Fruit fly (Drosophila melanogaster): ENCODE measurements around the gene CG5653.

The CG5653 gene

DNA sequence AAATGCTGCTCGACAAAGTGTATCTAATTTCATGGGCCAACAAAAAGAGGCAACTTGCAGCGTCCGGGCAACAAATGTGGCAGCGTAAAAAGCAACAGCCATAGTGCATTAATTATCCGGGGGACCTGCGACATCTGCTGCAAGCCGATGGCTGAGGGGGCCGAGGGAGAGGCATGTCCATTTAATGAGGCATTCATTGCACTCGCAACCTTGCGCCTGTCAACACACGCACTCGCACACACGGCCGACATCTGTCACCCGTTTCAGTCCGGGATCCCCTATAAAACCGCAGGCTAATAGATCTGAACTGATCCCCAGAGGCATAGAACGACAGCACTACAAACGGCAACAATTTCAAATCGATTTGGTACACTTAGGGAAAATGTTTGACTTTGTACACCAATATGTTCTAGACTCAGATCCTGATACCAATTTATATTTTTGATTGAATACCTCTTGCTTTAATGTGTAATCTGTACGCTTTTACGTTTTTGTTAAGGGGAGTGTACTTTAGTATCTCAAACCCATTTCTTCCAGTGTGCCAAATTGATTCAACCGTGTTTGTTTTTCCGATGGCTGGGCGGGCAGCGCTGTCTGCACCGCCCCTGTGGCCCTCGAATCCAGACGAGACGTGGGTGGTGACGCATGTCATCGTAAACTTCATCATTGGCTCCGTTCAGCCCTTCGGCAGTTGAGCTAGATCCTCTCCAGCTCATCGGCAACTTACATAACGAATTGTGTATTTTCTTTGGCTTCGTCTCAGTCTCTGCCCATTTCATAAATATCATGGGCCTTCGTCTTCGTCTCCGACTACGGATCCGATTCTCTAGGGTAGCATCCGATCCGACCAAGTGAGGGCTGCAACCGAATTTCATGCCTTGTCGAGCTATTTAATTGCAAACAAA is 45.6 kb upstream of the CG5653 start (continued):
- TF ChIP-seq Doc2 (GFP tag; IDR thresholded peaks at IDR 0.05) = peak; percentile 21; the same call in 1 of the 2 replicates
- TF ChIP-seq gt (GFP tag; IDR thresholded peaks at IDR 0.05) = 0 out of 2 replicates have a peak, but pooled peaks have one; percentile 35
- TF ChIP-seq NK7.1 (GFP tag; optimal IDR thresholded peaks at IDR 0.05) = peak; percentile 41
- TF ChIP-seq cas (GFP tag; IDR thresholded peaks at IDR 0.05) = no peak
- no peak for TF ChIP-seq CG3838 (GFP tag; optimal IDR thresholded peaks at IDR 0.05)
- TF ChIP-seq exex (tag; optimal IDR thresholded peaks at IDR 0.05) = no peak
- peak; percentile 13 for TF ChIP-seq CG10274 (GFP tag; optimal IDR thresholded peaks at IDR 0.05)
- TF ChIP-seq nerfin-1 (tag; optimal IDR thresholded peaks at IDR 0.05) = peak; percentile 54
- peak; percentile 59 for TF ChIP-seq Xbp1 (GFP tag; optimal IDR thresholded peaks at IDR 0.05)
- peak; percentile 81 for TF ChIP-seq CG1233 (GFP tag; optimal IDR thresholded peaks at IDR 0.05)
- no peak for TF ChIP-seq Atf6 (GFP tag; IDR thresholded peaks at IDR 0.05)
- peak; percentile 60 for TF ChIP-seq CG14441 (GFP tag; IDR thresholded peaks at IDR 0.05)
- peak; percentile 53 for TF ChIP-seq her (GFP tag; optimal IDR thresholded peaks at IDR 0.05)
- peak; percentile 68 for TF ChIP-seq CG8944 (GFP tag; optimal IDR thresholded peaks at IDR 0.05)
- peak; percentile 82; the same call in 2 of the 3 replicates for TF ChIP-seq CG3726 (GFP tag; IDR thresholded peaks at IDR 0.05)
- no peak for TF ChIP-seq al (GFP tag; IDR thresholded peaks at IDR 0.05)
- peak; percentile 76 for TF ChIP-seq CG16863 (GFP tag; optimal IDR thresholded peaks at IDR 0.05)
- 0 out of 2 replicates have a peak, but pooled peaks have one; percentile 17 for TF ChIP-seq seq (GFP tag; IDR thresholded peaks at IDR 0.05)
- TF ChIP-seq lilli (GFP tag; optimal IDR thresholded peaks at IDR 0.05) = peak; percentile 46
- TF ChIP-seq gfzf (GFP tag; optimal IDR thresholded peaks at IDR 0.05) = no peak
- no peak for TF ChIP-seq Bgb (GFP tag; IDR thresholded peaks at IDR 0.05; ENCODE audit: partially characterized antibody)
- no peak for TF ChIP-seq CG15479 (GFP tag; optimal IDR thresholded peaks at IDR 0.05)
- TF ChIP-seq CG1529 (GFP tag; optimal IDR thresholded peaks at IDR 0.05) = peak; percentile 49
- no peak for TF ChIP-seq run (tag; optimal IDR thresholded peaks at IDR 0.05)
- TF ChIP-seq Hr78 (GFP tag; optimal IDR thresholded peaks at IDR 0.05) = peak in 1 of 2 experiments; percentile 53
- TF ChIP-seq bsh (GFP tag; optimal IDR thresholded peaks at IDR 0.05) = peak in 1 of 2 experiments; percentile 86
- TF ChIP-seq fd102C (GFP tag; optimal IDR thresholded peaks at IDR 0.05) = peak; percentile 77
- no peak for TF ChIP-seq CG6765 (GFP tag; optimal IDR thresholded peaks at IDR 0.05)
- TF ChIP-seq CG16813 (GFP tag; IDR thresholded peaks at IDR 0.05; ENCODE audit: partially characterized antibody) = no peak
- peak; percentile 85; the same call in 2 of the 3 replicates for TF ChIP-seq CG2199 (GFP tag; IDR thresholded peaks at IDR 0.05)
- TF ChIP-seq dmrt11E (tag; optimal IDR thresholded peaks at IDR 0.05) = peak; percentile 89
- TF ChIP-seq Sox102F (GFP tag; optimal IDR thresholded peaks at IDR 0.05) = peak; percentile 62
- TF ChIP-seq pan (optimal IDR thresholded peaks at IDR 0.05) = no peak
- peak in 1 of 2 experiments; percentile 70 for TF ChIP-seq pan (GFP tag; optimal IDR thresholded peaks at IDR 0.05 in 1 of 2, IDR thresholded peaks at IDR 0.05 in 1 of 2)
- peak; percentile 73 for TF ChIP-seq CG17359 (tag; optimal IDR thresholded peaks at IDR 0.05)
- peak; percentile 83 for TF ChIP-seq nmo (GFP tag; optimal IDR thresholded peaks at IDR 0.05)
- no peak for TF ChIP-seq fd3F (GFP tag; optimal IDR thresholded peaks at IDR 0.05)
- TF ChIP-seq Opbp (GFP tag; IDR thresholded peaks at IDR 0.05; ENCODE audit: partially characterized antibody) = no peak
- no peak for TF ChIP-seq kah (GFP tag; optimal IDR thresholded peaks at IDR 0.05)
- no peak for TF ChIP-seq CG1832 (GFP tag; optimal IDR thresholded peaks at IDR 0.05)
- peak; percentile 55; the same call in 1 of the 3 replicates for TF ChIP-seq dysf (GFP tag; IDR thresholded peaks at IDR 0.05)
- no peak for TF ChIP-seq Lpt (GFP tag; optimal IDR thresholded peaks at IDR 0.05)
- TF ChIP-seq Myb (GFP tag; optimal IDR thresholded peaks at IDR 0.05) = peak; percentile 46
- no peak for TF ChIP-seq CG3281 (GFP tag; optimal IDR thresholded peaks at IDR 0.05)
- TF ChIP-seq CG30431 (GFP tag; optimal IDR thresholded peaks at IDR 0.05) = peak; percentile 71
- TF ChIP-seq CTCF (GFP tag; optimal IDR thresholded peaks at IDR 0.05) = no peak
- no peak for TF ChIP-seq Fer2 (tag; optimal IDR thresholded peaks at IDR 0.05)
- peak; percentile 67 for TF ChIP-seq CG13424 (tag; optimal IDR thresholded peaks at IDR 0.05)
